Worm (Caenorhabditis elegans) whole organism, mixed stage, embryonic: ENCODE measurements around the gene srp-7.

Source experiments
- M03D4.4 ChIP-seq: sonication (generic microtip); optimal IDR thresholded peaks from 2 replicates; lab custom pipeline; 2017; ENCODE audit warnings: mild to moderate bottlenecking, missing genetic modification characterization, missing compliant biosample characterization
- bed-3 ChIP-seq: fragments of 200-800 bp; sonication (Bioruptor generic); optimal IDR thresholded peaks from 3 replicates; lab custom pipeline; 2018; ENCODE audit warnings: mild to moderate bottlenecking, missing genetic modification characterization, moderate library complexity, missing compliant biosample characterization
- ceh-39 ChIP-seq: fragments of 150-350 bp; optimal IDR thresholded peaks from 2 replicates; lab custom pipeline; 2014; ENCODE audit warnings: missing biosample characterization, missing genetic modification characterization
- ceh-43 ChIP-seq: fragments of 200-800 bp; sonication (Bioruptor generic); optimal IDR thresholded peaks from 2 replicates; lab custom pipeline; 2018; ENCODE audit warnings: mild to moderate bottlenecking, missing genetic modification characterization, moderate library complexity, missing compliant biosample characterization
- ces-1 ChIP-seq: fragments of 150-350 bp; optimal IDR thresholded peaks from 2 replicates; lab custom pipeline; 2014; ENCODE audit warnings: missing biosample characterization, missing genetic modification reagents, missing genetic modification characterization
- elt-3 ChIP-seq: fragments of 150-350 bp; optimal IDR thresholded peaks from 2 replicates; lab custom pipeline; 2014; ENCODE audit warnings: missing biosample characterization, missing genetic modification characterization
- flh-1 ChIP-seq: fragments of 200-800 bp; sonication (Bioruptor generic); optimal IDR thresholded peaks from 2 replicates; lab custom pipeline; 2018; ENCODE audit warnings: mild to moderate bottlenecking, missing genetic modification characterization, moderate library complexity, missing compliant biosample characterization
- ham-2 ChIP-seq: fragments of 200-800 bp; sonication (Bioruptor generic); optimal IDR thresholded peaks from 2 replicates; lab custom pipeline; 2018; ENCODE audit warnings: mild to moderate bottlenecking, missing genetic modification characterization, missing compliant biosample characterization
- hlh-1 ChIP-seq: fragments of 150-350 bp; optimal IDR thresholded peaks from 2 replicates; lab custom pipeline; 2014; ENCODE audit warnings: missing biosample characterization, missing genetic modification reagents, missing genetic modification characterization
- lin-13 ChIP-seq: fragments of 150-350 bp; optimal IDR thresholded peaks from 2 replicates; lab custom pipeline; 2014; ENCODE audit warnings: missing biosample characterization, missing genetic modification characterization
- lsy-2 ChIP-seq: fragments of 150-350 bp; optimal IDR thresholded peaks from 2 replicates; lab custom pipeline; 2014; ENCODE audit warnings: missing biosample characterization, missing genetic modification characterization
- mab-5 ChIP-seq: fragments of 150-350 bp; optimal IDR thresholded peaks from 2 replicates; lab custom pipeline; 2014; ENCODE audit warnings: missing biosample characterization, missing genetic modification characterization
- mep-1 ChIP-seq: fragments of 150-350 bp; optimal IDR thresholded peaks from 2 replicates; lab custom pipeline; 2017; ENCODE audit warnings: missing biosample characterization, missing genetic modification reagents, missing genetic modification characterization, inconsistent platforms
- mls-2 ChIP-seq: sonication (generic microtip); optimal IDR thresholded peaks from 2 replicates; lab custom pipeline; 2016; ENCODE audit warnings: mild to moderate bottlenecking, missing genetic modification characterization, moderate library complexity, missing compliant biosample characterization
- nhr-12 ChIP-seq: fragments of 150-350 bp; optimal IDR thresholded peaks from 2 replicates; lab custom pipeline; 2014; ENCODE audit warnings: missing biosample characterization, missing genetic modification characterization
- nhr-2 ChIP-seq: fragments of 150-350 bp; optimal IDR thresholded peaks from 2 replicates; lab custom pipeline; 2014; ENCODE audit warnings: missing biosample characterization, missing genetic modification characterization
- nhr-237 ChIP-seq: fragments of 150-350 bp; optimal IDR thresholded peaks from 2 replicates; lab custom pipeline; 2014; ENCODE audit warnings: missing biosample characterization, missing genetic modification characterization
- pha-4 ChIP-seq: fragments of 150-350 bp; optimal IDR thresholded peaks from 2 replicates; lab custom pipeline; 2018; ENCODE audit warnings: missing biosample characterization, missing genetic modification reagents, missing genetic modification characterization
- sem-2 ChIP-seq: fragments of 200-800 bp; sonication (Bioruptor generic); optimal IDR thresholded peaks from 2 replicates; lab custom pipeline; 2018; ENCODE audit warnings: mild to moderate bottlenecking, missing genetic modification characterization, missing compliant biosample characterization
- snpc-4 ChIP-seq: fragments of 150-350 bp; optimal IDR thresholded peaks from 2 replicates; lab custom pipeline; 2014; ENCODE audit warnings: missing biosample characterization, missing genetic modification characterization
- sptf-1 ChIP-seq: sonication (generic microtip); optimal IDR thresholded peaks from 2 replicates; lab custom pipeline; 2017; ENCODE audit warnings: mild to moderate bottlenecking, missing genetic modification characterization, moderate library complexity, missing compliant biosample characterization
- tbx-8 ChIP-seq: fragments of 200-800 bp; sonication (Bioruptor generic); optimal IDR thresholded peaks from 2 replicates; lab custom pipeline; 2018; ENCODE audit warnings: mild to moderate bottlenecking, missing genetic modification characterization, moderate library complexity, missing compliant biosample characterization
- unc-120 ChIP-seq: sonication (generic microtip); optimal IDR thresholded peaks from 2 replicates; lab custom pipeline; 2017; ENCODE audit warnings: missing genetic modification characterization, missing compliant biosample characterization; ENCODE audit not compliant: poor library complexity, severe bottlenecking
- unc-39 ChIP-seq: fragments of 150-350 bp; optimal IDR thresholded peaks from 2 replicates; lab custom pipeline; 2014; ENCODE audit warnings: missing biosample characterization, missing genetic modification characterization
- unc-62 ChIP-seq: fragments of 150-350 bp; optimal IDR thresholded peaks from 2 replicates; lab custom pipeline; 2014; ENCODE audit warnings: missing biosample characterization, missing genetic modification reagents, missing genetic modification characterization
- zip-8 ChIP-seq: fragments of 150-350 bp; optimal IDR thresholded peaks from 2 replicates; lab custom pipeline; 2014; ENCODE audit warnings: missing biosample characterization, missing genetic modification characterization

The srp-7 gene

ce11 chrV:8178914-8179542, at the start of gene srp-7:
srp-7 (plus strand) TSS chrV:8179126.
- TF ChIP-seq sptf-1 (tag; lab: Kevin White, UChicago) (no peak), nhr-237 (peak; percentile 22), mep-1 (tag; lab: Kevin White, UChicago) (no peak), snpc-4 (tag; lab: Kevin White, UChicago) (no peak), ceh-39 (tag; lab: Kevin White, UChicago) (no peak), nhr-12 (tag; lab: Kevin White, UChicago) (no peak), unc-39 (tag; lab: Kevin White, UChicago) (no peak), ces-1 (GFP tag; lab: Kevin White, UChicago) (peak; percentile 63), mls-2 (no peak), elt-3 (tag; lab: Kevin White, UChicago) (no peak)

ce11 chrV:8129252-8129651, 49.7 kb upstream of the srp-7 start, which contains the start of gene spr-1:
spr-1 (minus strand) TSS chrV:8129352.
- TF ChIP-seq mls-2 (no peak), ham-2 (no peak)
- TF ChIP-seq, all 35 proteins: peak for 0

- no peak for TF ChIP-seq nhr-12 (tag; lab: Kevin White, UChicago)
- TF ChIP-seq nhr-2 (tag; lab: Kevin White, UChicago), result no peak
- no peak for TF ChIP-seq zip-8 (tag; lab: Kevin White, UChicago)
- no peak for TF ChIP-seq lsy-2 (tag; lab: Kevin White, UChicago)
- TF ChIP-seq ceh-43 (GFP tag; lab: Kevin White, UChicago), result peak; percentile 47
- TF ChIP-seq M03D4.4 (tag; lab: Kevin White, UChicago), result no peak
- no peak for TF ChIP-seq lin-13 (tag; lab: Kevin White, UChicago)
- TF ChIP-seq flh-1 (GFP tag; lab: Kevin White, UChicago), result no peak
Measured at ce11 chrV:8129719-8130118, 49.2 kb upstream of the srp-7 start.

ce11 chrV:8130149-8130661, 48.7 kb upstream of the srp-7 start, which contains the start of gene snap-1:
snap-1 (plus strand) TSS chrV:8130611.
- TF ChIP-seq ces-1 (GFP tag; lab: Kevin White, UChicago) (peak; percentile 52), pha-4 (peak; percentile 21), nhr-237 (no peak), mep-1 (tag; lab: Kevin White, UChicago) (peak; percentile 58)

DNA sequence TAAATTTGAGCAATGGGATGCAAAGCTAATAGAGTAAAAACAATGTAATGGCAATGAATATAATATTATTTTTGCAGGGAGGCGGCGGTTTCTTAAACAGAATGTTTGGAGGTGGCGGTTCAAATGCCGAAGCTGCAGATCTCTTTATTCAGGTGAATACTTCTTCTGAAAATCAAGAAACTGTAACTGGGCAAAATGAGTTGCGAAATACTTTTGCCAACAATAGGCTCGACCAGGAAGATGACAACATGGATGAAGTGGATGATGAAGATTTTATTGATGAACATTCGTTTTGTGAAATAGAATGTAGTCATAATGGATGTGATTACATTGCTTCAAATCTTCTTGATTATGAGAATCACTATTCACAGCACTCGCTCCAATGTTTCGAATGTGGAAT, 48.1 kb upstream of the srp-7 start:
- no peak for TF ChIP-seq ham-2
- no peak for TF ChIP-seq mab-5 (tag; lab: Kevin White, UChicago)
- TF ChIP-seq mep-1 (tag; lab: Kevin White, UChicago), result no peak
- TF ChIP-seq bed-3 (GFP tag; lab: Kevin White, UChicago), result no peak
- TF ChIP-seq nhr-2 (tag; lab: Kevin White, UChicago), result no peak
- no peak for TF ChIP-seq unc-39 (tag; lab: Kevin White, UChicago)
- TF ChIP-seq sem-2 (GFP tag; lab: Kevin White, UChicago), result no peak
- no peak for TF ChIP-seq unc-62 (GFP tag; lab: Kevin White, UChicago)
- TF ChIP-seq hlh-1 (tag; lab: Kevin White, UChicago), result no peak
- TF ChIP-seq lsy-2 (tag; lab: Kevin White, UChicago), result no peak
- no peak for TF ChIP-seq flh-1 (GFP tag; lab: Kevin White, UChicago)
- no peak for TF ChIP-seq sptf-1 (tag; lab: Kevin White, UChicago)
- TF ChIP-seq tbx-8 (GFP tag; lab: Kevin White, UChicago), result no peak
- no peak for TF ChIP-seq mls-2
- no peak for TF ChIP-seq snpc-4 (tag; lab: Kevin White, UChicago)
- TF ChIP-seq unc-120 (tag; lab: Kevin White, UChicago), result no peak

ce11 chrV:8131628-8132027, 47.3 kb upstream of the srp-7 start:
- TF ChIP-seq flh-1 (GFP tag; lab: Kevin White, UChicago) (no peak), M03D4.4 (tag; lab: Kevin White, UChicago) (no peak), nhr-12 (tag; lab: Kevin White, UChicago) (no peak), nhr-237 (no peak), ham-2 (no peak)
